Worm (Caenorhabditis elegans) whole organism, L4 larva: ENCODE data around the gene ttll-15.

Experiments
- D1046.2 ChIP-seq: fragments of 200-800 bp; sonication (Bioruptor generic); IDR thresholded peaks from 2 replicates; pipeline ENCODE4 v1.3.6; 2022; ENCODE audit warnings: missing genetic modification characterization, missing compliant biosample characterization
- F37D6.2 ChIP-seq: sonication (generic microtip); optimal IDR thresholded peaks from 2 replicates; lab custom pipeline; 2016; ENCODE audit warnings: mild to moderate bottlenecking, missing genetic modification characterization, missing compliant biosample characterization
- Y105C5A.15 ChIP-seq: fragments of 200-800 bp; sonication (Bioruptor generic); IDR thresholded peaks from 2 replicates; pipeline ENCODE4 v1.3.6; 2022; ENCODE audit warnings: missing genetic modification characterization, missing compliant biosample characterization
- Y5F2A.4 ChIP-seq: fragments of 200-800 bp; sonication (Bioruptor generic); optimal IDR thresholded peaks from 2 replicates; lab custom pipeline; 2018; ENCODE audit warnings: mild to moderate bottlenecking, missing genetic modification characterization, missing compliant biosample characterization
- Y75B8A.6 ChIP-seq: fragments of 200-800 bp; sonication (Bioruptor generic); IDR thresholded peaks from 2 replicates; pipeline ENCODE4 v1.3.6; 2022; ENCODE audit warnings: missing genetic modification reagents, missing genetic modification characterization, missing compliant biosample characterization
- ZK337.2 ChIP-seq: fragments of 200-800 bp; sonication (Bioruptor generic); IDR thresholded peaks from 2 replicates; pipeline ENCODE4 v1.3.6; 2022; ENCODE audit warnings: missing genetic modification reagents, missing genetic modification characterization, missing compliant biosample characterization
- ceh-44 ChIP-seq: fragments of 200-800 bp; sonication (Bioruptor generic); IDR thresholded peaks from 2 replicates; pipeline ENCODE4 v1.3.6; 2022; ENCODE audit warnings: missing genetic modification reagents, missing genetic modification characterization, missing compliant biosample characterization
- ceh-62 ChIP-seq: sonication (generic microtip); optimal IDR thresholded peaks from 2 replicates; lab custom pipeline; 2017; ENCODE audit warnings: missing biosample characterization, missing genetic modification characterization
- ces-1 ChIP-seq: fragments of 150-350 bp; sonication (generic microtip); optimal IDR thresholded peaks from 4 replicates; lab custom pipeline; 2014; ENCODE audit warnings: missing biosample characterization, missing genetic modification reagents, missing genetic modification characterization
- ctbp-1 ChIP-seq: fragments of 200-800 bp; sonication (Bioruptor generic); IDR thresholded peaks from 2 replicates; pipeline ENCODE4 v1.3.6; 2022; ENCODE audit warnings: missing genetic modification reagents, missing genetic modification characterization, missing compliant biosample characterization
- dmd-6 ChIP-seq: fragments of 200-800 bp; sonication (Bioruptor generic); IDR thresholded peaks from 2 replicates; pipeline ENCODE4 v1.3.6; 2022; ENCODE audit warnings: missing genetic modification reagents, missing genetic modification characterization, missing compliant biosample characterization
- dmd-8 ChIP-seq: fragments of 200-800 bp; sonication (Bioruptor generic); IDR thresholded peaks from 2 replicates; pipeline ENCODE4 v1.3.6; 2022; ENCODE audit warnings: missing genetic modification characterization, missing compliant biosample characterization
- dmd-9 ChIP-seq: fragments of 200-800 bp; sonication (Bioruptor generic); IDR thresholded peaks from 2 replicates; pipeline ENCODE4 v1.3.6; 2022; ENCODE audit warnings: missing genetic modification reagents, missing genetic modification characterization, missing compliant biosample characterization
- dpl-1 ChIP-seq: fragments of 150-350 bp; optimal IDR thresholded peaks from 2 replicates; lab custom pipeline; 2014; ENCODE audit warnings: missing biosample characterization, missing genetic modification reagents, missing genetic modification characterization
- duxl-1 ChIP-seq: sonication (generic microtip); optimal IDR thresholded peaks from 2 replicates; lab custom pipeline; 2016; ENCODE audit warnings: mild to moderate bottlenecking, missing genetic modification characterization, moderate library complexity, missing compliant biosample characterization; ENCODE audit not compliant: poor library complexity
- dve-1 ChIP-seq: sonication (generic microtip); optimal IDR thresholded peaks from 2 replicates; lab custom pipeline; 2017; ENCODE audit warnings: antibody characterized with exemption, mild to moderate bottlenecking, missing genetic modification characterization, missing compliant biosample characterization; ENCODE audit not compliant: insufficient read depth
- egl-27 ChIP-seq: sonication (generic microtip); optimal IDR thresholded peaks from 3 replicates; lab custom pipeline; 2017; ENCODE audit warnings: missing biosample characterization, missing genetic modification reagents, missing genetic modification characterization
- gei-8 ChIP-seq: fragments of 200-800 bp; sonication (Bioruptor generic); optimal IDR thresholded peaks from 2 replicates; lab custom pipeline; 2018; ENCODE audit warnings: mild to moderate bottlenecking, missing genetic modification characterization, missing compliant biosample characterization
- hif-1 ChIP-seq, 2 experiments: sonication (generic microtip); optimal IDR thresholded peaks; 2 replicates each; lab custom pipeline; 2016 to 2017; ENCODE audit warnings: missing compliant biosample characterization in 2 of 2, missing genetic modification characterization in 2 of 2, missing genetic modification reagents in 2 of 2, missing genotype in 2 of 2, mild to moderate bottlenecking in 1 of 2
- hlh-11 ChIP-seq: fragments of 200-800 bp; sonication (Bioruptor generic); optimal IDR thresholded peaks from 2 replicates; lab custom pipeline; 2018; ENCODE audit warnings: mild to moderate bottlenecking, missing genetic modification characterization, missing compliant biosample characterization
- hlh-30 ChIP-seq: sonication (generic microtip); optimal IDR thresholded peaks from 2 replicates; lab custom pipeline; 2017; ENCODE audit warnings: antibody characterized with exemption, mild to moderate bottlenecking, missing genetic modification characterization, missing compliant biosample characterization; ENCODE audit not compliant: insufficient read depth
- hmg-1.1 ChIP-seq: fragments of 200-800 bp; sonication (Bioruptor generic); IDR thresholded peaks from 2 replicates; pipeline ENCODE4 v1.3.6; 2022; ENCODE audit warnings: missing genetic modification reagents, missing genetic modification characterization, missing compliant biosample characterization
- lim-7 ChIP-seq: fragments of 200-800 bp; sonication (Bioruptor generic); IDR thresholded peaks from 2 replicates; pipeline ENCODE4 v1.3.6; 2022; ENCODE audit warnings: missing genetic modification characterization, missing compliant biosample characterization
- lin-38 ChIP-seq: fragments of 200-800 bp; sonication (Bioruptor generic); IDR thresholded peaks from 2 replicates; pipeline ENCODE4 v1.3.6; 2022; ENCODE audit warnings: missing genetic modification reagents, missing genetic modification characterization, missing compliant biosample characterization
- madf-9 ChIP-seq: fragments of 200-800 bp; sonication (Bioruptor generic); conservative IDR thresholded peaks from 2 replicates; pipeline ENCODE4 v1.3.6; 2022; ENCODE audit warnings: missing genetic modification reagents, missing genetic modification characterization, missing compliant biosample characterization
- mdt-29 ChIP-seq: fragments of 200-800 bp; sonication (Bioruptor generic); IDR thresholded peaks from 2 replicates; pipeline ENCODE4 v1.3.6; 2022; ENCODE audit warnings: missing genetic modification reagents, missing genetic modification characterization, missing compliant biosample characterization
- mes-2 ChIP-seq: sonication (generic microtip); optimal IDR thresholded peaks from 2 replicates; lab custom pipeline; 2016; ENCODE audit warnings: missing genotype, mild to moderate bottlenecking, missing genetic modification characterization, missing compliant biosample characterization; ENCODE audit not compliant: poor library complexity, severe bottlenecking
- mxl-3 ChIP-seq: fragments of 200-800 bp; sonication (Bioruptor generic); optimal IDR thresholded peaks from 2 replicates; lab custom pipeline; 2018; ENCODE audit warnings: mild to moderate bottlenecking, missing genetic modification characterization, missing compliant biosample characterization
- nhr-25 ChIP-seq: sonication (generic microtip); optimal IDR thresholded peaks from 2 replicates; lab custom pipeline; 2017; ENCODE audit warnings: missing genetic modification characterization, mild to moderate bottlenecking, missing compliant biosample characterization, antibody characterized with exemption, moderate library complexity, borderline replicate concordance; ENCODE audit not compliant: insufficient read depth
- nhr-41 ChIP-seq: fragments of 200-800 bp; sonication (Bioruptor generic); IDR thresholded peaks from 2 replicates; pipeline ENCODE4 v1.3.6; 2022; ENCODE audit warnings: missing genetic modification reagents, missing genetic modification characterization, missing compliant biosample characterization
- pha-4 ChIP-seq, 2 experiments: fragments of 150-350 bp in 1 of 2; fragments of 200-800 bp in 1 of 2; sonication (Bioruptor generic) in 1 of 2; IDR thresholded peaks in 1 of 2; optimal IDR thresholded peaks in 1 of 2; 2 replicates each; pipeline versions ENCODE4 v1.3.6 to Lab custom; 2014 to 2022; ENCODE audit warnings: missing genetic modification characterization in 2 of 2, missing genetic modification reagents in 2 of 2, missing biosample characterization in 1 of 2, missing compliant biosample characterization in 1 of 2
- php-3 ChIP-seq: fragments of 200-800 bp; sonication (Bioruptor generic); IDR thresholded peaks from 2 replicates; pipeline ENCODE4 v1.3.6; 2022; ENCODE audit warnings: missing genetic modification reagents, missing genetic modification characterization, missing compliant biosample characterization
- pqm-1 ChIP-seq: sonication (generic microtip); optimal IDR thresholded peaks from 2 replicates; lab custom pipeline; 2017; ENCODE audit warnings: missing biosample characterization, missing genetic modification characterization
- rbr-2 ChIP-seq: sonication (generic microtip); optimal IDR thresholded peaks from 2 replicates; lab custom pipeline; 2016; ENCODE audit warnings: missing genotype, missing genetic modification characterization, missing compliant biosample characterization
- sdz-12 ChIP-seq: fragments of 200-800 bp; sonication (Bioruptor generic); optimal IDR thresholded peaks from 2 replicates; lab custom pipeline; 2018; ENCODE audit warnings: mild to moderate bottlenecking, missing genetic modification characterization, missing compliant biosample characterization
- set-16 ChIP-seq: fragments of 200-800 bp; sonication (Bioruptor generic); IDR thresholded peaks from 2 replicates; pipeline ENCODE4 v1.3.6; 2022; ENCODE audit warnings: missing genetic modification reagents, missing genetic modification characterization, missing compliant biosample characterization
- snpc-4 ChIP-seq: fragments of 150-350 bp; optimal IDR thresholded peaks from 2 replicates; lab custom pipeline; 2014; ENCODE audit warnings: missing biosample characterization, missing genetic modification characterization
- spr-3 ChIP-seq: fragments of 200-800 bp; sonication (Bioruptor generic); optimal IDR thresholded peaks from 2 replicates; lab custom pipeline; 2018; ENCODE audit warnings: mild to moderate bottlenecking, missing genetic modification characterization, missing compliant biosample characterization
- unc-130 ChIP-seq: sonication (generic microtip); optimal IDR thresholded peaks from 2 replicates; lab custom pipeline; 2016; ENCODE audit warnings: missing genetic modification reagents, missing genetic modification characterization, missing compliant biosample characterization
- zfp-3 ChIP-seq: fragments of 200-800 bp; sonication (Bioruptor generic); conservative IDR thresholded peaks from 2 replicates; pipeline ENCODE4 v1.3.6; 2022; ENCODE audit warnings: missing genetic modification reagents, missing genetic modification characterization, missing compliant biosample characterization
- zip-11 ChIP-seq: fragments of 200-800 bp; sonication (Bioruptor generic); IDR thresholded peaks from 2 replicates; pipeline ENCODE4 v1.3.6; 2022; ENCODE audit warnings: missing genetic modification characterization, missing compliant biosample characterization
- zip-2 ChIP-seq: fragments of 150-350 bp; optimal IDR thresholded peaks from 2 replicates; lab custom pipeline; 2014; ENCODE audit warnings: missing biosample characterization, missing genetic modification characterization
- ztf-11 ChIP-seq: fragments of 150-350 bp; optimal IDR thresholded peaks from 2 replicates; lab custom pipeline; 2014; ENCODE audit warnings: missing biosample characterization, missing genetic modification characterization

ttll-15 gene

ce11 chrV:10319434-10319833 is 38.9 kb upstream of the ttll-15 start, which contains the start of gene B0024.11:
Gene B0024.11 (minus strand): TSS chrV:10319534.
- TF ChIP-seq mdt-29 (GFP tag; lab: Robert Waterston, UW) (no peak), sdz-12 (GFP tag; lab: Kevin White, UChicago) (no peak), madf-9 (GFP tag; lab: Robert Waterston, UW) (no peak), F37D6.2 (tag; lab: Kevin White, UChicago) (no peak), D1046.2 (GFP tag; lab: Robert Waterston, UW) (no peak), lin-38 (GFP tag; lab: Robert Waterston, UW) (no peak), zfp-3 (no peak), php-3 (GFP tag; lab: Robert Waterston, UW) (no peak)

- TF ChIP-seq Y75B8A.6 (GFP tag; lab: Robert Waterston, UW) = no peak
- TF ChIP-seq dmd-8 = no peak
- no peak for TF ChIP-seq dve-1 (tag; lab: Kevin White, UChicago)
- no peak for TF ChIP-seq nhr-25 (tag; lab: Kevin White, UChicago)
- TF ChIP-seq mes-2 (tag; lab: Kevin White, UChicago) = peak; percentile 98
- peak; percentile 18; the same call in 1 of the 2 replicates for TF ChIP-seq ZK337.2 (GFP tag; lab: Robert Waterston, UW)
- TF ChIP-seq set-16 = no peak
- peak; percentile 35 for TF ChIP-seq duxl-1
- TF ChIP-seq unc-130 = peak; percentile 87
- 0 out of 2 replicates have a peak, but pooled peaks have one; percentile 49 for TF ChIP-seq dmd-9 (GFP tag; lab: Robert Waterston, UW)
- peak in 1 of 2 experiments; percentile 83 for TF ChIP-seq hif-1 (tag; optimal IDR thresholded peaks at IDR 0.05; lab: Kevin White, UChicago)
- peak; percentile 47; the same call in 1 of the 2 replicates for TF ChIP-seq dmd-6 (GFP tag; lab: Robert Waterston, UW)
- no peak for TF ChIP-seq snpc-4 (tag; lab: Kevin White, UChicago)
- no peak for TF ChIP-seq hlh-11
- TF ChIP-seq hmg-1.1 = no peak
- TF ChIP-seq Y5F2A.4 = no peak
- TF ChIP-seq mxl-3 = no peak
- no peak for TF ChIP-seq pha-4 (GFP tag; IDR thresholded peaks at IDR 0.05; lab: Robert Waterston, UW)
- TF ChIP-seq pha-4 (tag; optimal IDR thresholded peaks at IDR 0.05; lab: Kevin White, UChicago) = peak; percentile 21
- no peak for TF ChIP-seq ces-1 (GFP tag; lab: Kevin White, UChicago)
- no peak for TF ChIP-seq gei-8 (GFP tag; lab: Kevin White, UChicago)
- peak; percentile 61 for TF ChIP-seq dpl-1 (GFP tag; lab: Kevin White, UChicago)
- no peak for TF ChIP-seq lim-7 (GFP tag; lab: Robert Waterston, UW)
- TF ChIP-seq ztf-11 = no peak
- no peak for TF ChIP-seq hlh-30
- no peak for TF ChIP-seq zip-11
- no peak for TF ChIP-seq spr-3
- TF ChIP-seq nhr-41 = no peak
- TF ChIP-seq zip-2 = no peak
- peak; percentile 36 for TF ChIP-seq rbr-2 (tag; lab: Kevin White, UChicago)
- TF ChIP-seq egl-27 (tag; lab: Kevin White, UChicago) = no peak
- 0 out of 2 replicates have a peak, but pooled peaks have one; percentile 45 for TF ChIP-seq ceh-44
- TF ChIP-seq Y105C5A.15 (GFP tag; lab: Robert Waterston, UW) = no peak
- no peak for TF ChIP-seq pqm-1 (tag; lab: Kevin White, UChicago)
- TF ChIP-seq ceh-62 = no peak
- no peak for TF ChIP-seq ctbp-1 (GFP tag; lab: Robert Waterston, UW)
Observed at ce11 chrV:10320101-10320761, 38.1 kb upstream of the ttll-15 start, which contains the start of the genes gna-1 and B0024.13. Gene gna-1 (minus strand): TSS chrV:10320151. Gene B0024.13 (plus strand): TSS chrV:10320711.
